Worm (Caenorhabditis elegans): ENCODE measurements around the gene R08D7.4.

R08D7.4 gene

ce11 chrIII:8937571-8937970, 34.1 kb upstream of the R08D7.4 start (continued):
- no peak for TF ChIP-seq ceh-58 (GFP tag; IDR thresholded peaks at IDR 0.05)
- peak; percentile 46 for TF ChIP-seq F57C9.4 (tag; optimal IDR thresholded peaks at IDR 0.05)
- TF ChIP-seq C06A6.2 (GFP tag; conservative IDR thresholded peaks at IDR 0.05) = no peak
- TF ChIP-seq D2030.7 (GFP tag; IDR thresholded peaks at IDR 0.05) = peak; percentile 80
- TF ChIP-seq let-526 (GFP tag; IDR thresholded peaks at IDR 0.05) = peak; percentile 68; the same call in 1 of the 2 replicates
- TF ChIP-seq ztf-3 (GFP tag; optimal IDR thresholded peaks at IDR 0.05) = peak; percentile 21
- TF ChIP-seq tbp1 (GFP tag; optimal IDR thresholded peaks at IDR 0.05) = peak; percentile 94
- no peak for TF ChIP-seq nfya-1 (tag; optimal IDR thresholded peaks at IDR 0.05; ENCODE audit: borderline replicate concordance, insufficient read depth)
- TF ChIP-seq ZK185.1 (tag; optimal IDR thresholded peaks at IDR 0.05; ENCODE audit: poor library complexity, severe bottlenecking) = peak; percentile 81
- TF ChIP-seq B0035.1 (tag; optimal IDR thresholded peaks at IDR 0.05) = peak; percentile 34
- TF ChIP-seq F37B4.10 (GFP tag; IDR thresholded peaks at IDR 0.05) = no peak
- no peak for TF ChIP-seq chd-7 (tag; optimal IDR thresholded peaks at IDR 0.05)
- peak; percentile 61; the same call in 1 of the 2 replicates for TF ChIP-seq F33H1.4 (GFP tag; IDR thresholded peaks at IDR 0.05)
- peak; percentile 85; the same call in 1 of the 2 replicates for TF ChIP-seq nhr-120 (GFP tag; IDR thresholded peaks at IDR 0.05)
- TF ChIP-seq Y67H2A.10 (GFP tag; conservative IDR thresholded peaks at IDR 0.05) = no peak
- TF ChIP-seq ceh-27 (GFP tag; optimal IDR thresholded peaks at IDR 0.05) = peak; percentile 77
- peak; percentile 83 for TF ChIP-seq B0261.1 (tag; optimal IDR thresholded peaks at IDR 0.05)
- no peak for TF ChIP-seq F52B5.7 (tag; optimal IDR thresholded peaks at IDR 0.05)
- no peak for TF ChIP-seq lin-26 (GFP tag; IDR thresholded peaks at IDR 0.05)
- peak; percentile 65 for TF ChIP-seq ceh-100 (GFP tag; IDR thresholded peaks at IDR 0.05)
- TF ChIP-seq attf-5 (GFP tag; optimal IDR thresholded peaks at IDR 0.05) = peak; percentile 81
- TF ChIP-seq mel-28 (tag; optimal IDR thresholded peaks at IDR 0.05; ENCODE audit: borderline replicate concordance) = peak; percentile 46
- TF ChIP-seq Y56A3A.18 (GFP tag; IDR thresholded peaks at IDR 0.05) = 0 out of 2 replicates have a peak, but pooled peaks have one; percentile 43
- 0 out of 2 replicates have a peak, but pooled peaks have one; percentile 14 for TF ChIP-seq madf-3 (GFP tag; IDR thresholded peaks at IDR 0.05)
- no peak for TF ChIP-seq dox-1 (GFP tag; IDR thresholded peaks at IDR 0.05)
- peak; percentile 67 for TF ChIP-seq mxl-1 (tag; optimal IDR thresholded peaks at IDR 0.05)
- TF ChIP-seq sdz-38 (tag; optimal IDR thresholded peaks at IDR 0.05) = no peak
- TF ChIP-seq sea-2 (GFP tag; IDR thresholded peaks at IDR 0.05) = no peak
- TF ChIP-seq nhr-80 (tag; optimal IDR thresholded peaks at IDR 0.05) = no peak
- no peak for TF ChIP-seq ccch-3 (GFP tag; optimal IDR thresholded peaks at IDR 0.05)
- peak; percentile 39 for TF ChIP-seq unc-130 (GFP tag; optimal IDR thresholded peaks at IDR 0.05)
- peak; percentile 63 to 87 for TF ChIP-seq rec-8 (tag; optimal IDR thresholded peaks at IDR 0.05)
- no peak for TF ChIP-seq lsy-27 (tag; optimal IDR thresholded peaks at IDR 0.05; ENCODE audit: borderline replicate concordance, insufficient read depth)
- TF ChIP-seq nfyb-1 (GFP tag; IDR thresholded peaks at IDR 0.05) = no peak
- peak; percentile 70 for TF ChIP-seq hmg-1.2 (GFP tag; IDR thresholded peaks at IDR 0.05)
- TF ChIP-seq aptf-2 (GFP tag; conservative IDR thresholded peaks at IDR 0.05) = 0 out of 2 replicates have a peak, but pooled peaks have one; percentile 32
- peak; percentile 76; the same call in 1 of the 2 replicates for TF ChIP-seq ekl-4 (GFP tag; IDR thresholded peaks at IDR 0.05)
- TF ChIP-seq mcd-1 (GFP tag; IDR thresholded peaks at IDR 0.05) = no peak
- TF ChIP-seq rpc-1 (optimal IDR thresholded peaks at IDR 0.05) = peak; percentile 86
- TF ChIP-seq rpc-1 (tag; optimal IDR thresholded peaks at IDR 0.05) = peak; percentile 93
- peak; percentile 72 for TF ChIP-seq snpc-1.3 (tag; optimal IDR thresholded peaks at IDR 0.05; ENCODE audit: insufficient read depth)
- no peak for TF ChIP-seq B0336.3 (GFP tag; IDR thresholded peaks at IDR 0.05)
- no peak for TF ChIP-seq F39B2.1 (GFP tag; IDR thresholded peaks at IDR 0.05)
- TF ChIP-seq rcor-1 (GFP tag; IDR thresholded peaks at IDR 0.05) = peak; percentile 67; the same call in 1 of the 2 replicates
- TF ChIP-seq egl-18 (GFP tag; IDR thresholded peaks at IDR 0.05) = no peak
- peak; percentile 64 for TF ChIP-seq ceh-91 (GFP tag; IDR thresholded peaks at IDR 0.05)
- peak; percentile 36 for TF ChIP-seq T26A5.8 (tag; optimal IDR thresholded peaks at IDR 0.05)
- peak; percentile 81 for TF ChIP-seq madf-10 (tag; optimal IDR thresholded peaks at IDR 0.05)
- TF ChIP-seq sptf-2 (GFP tag; optimal IDR thresholded peaks at IDR 0.05) = peak; percentile 78

Data from whole organism, young adult.